Worm (Caenorhabditis elegans): Measurements from ENCODE around the gene T19D12.4.
"Not testable (repeated sequence)": the region's sequence is repeated elsewhere in the genome, so short reads cannot be mapped to it uniquely, and the experiment has no call there.

T19D12.4 gene

DNA sequence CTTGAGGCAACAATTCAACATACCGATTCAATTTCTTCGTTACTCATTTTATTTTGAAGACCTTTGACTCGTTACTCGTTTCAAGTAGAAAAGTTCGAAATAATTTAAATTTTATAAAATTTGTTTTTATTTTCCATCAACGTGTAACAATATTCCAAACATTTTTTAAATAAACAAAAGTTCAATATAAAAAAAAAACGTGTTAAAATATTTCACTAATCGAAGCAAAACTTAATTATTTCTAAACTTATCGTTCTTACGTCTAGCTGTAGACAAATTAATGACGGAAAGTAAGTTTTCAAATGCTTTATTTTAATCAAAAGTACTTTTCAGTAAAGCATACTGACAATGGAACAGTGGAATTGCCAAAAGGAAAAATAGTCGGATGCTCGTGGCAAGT lies 3.7 kb upstream of the T19D12.4 start, which contains the start of the genes F54H5.5 and F54H5.2:
Gene F54H5.5, minus strand, starts transcription at position 101 of the 400 bp plus-strand sequence.
Gene F54H5.2, plus strand, starts transcription at position 303 of the 400 bp plus-strand sequence.
- not testable (repeated sequence) for TF ChIP-seq drap-1 (GFP tag; optimal IDR thresholded peaks at IDR 0.05); unc-62 (GFP tag; optimal IDR thresholded peaks at IDR 0.05); hlh-1 (tag; optimal IDR thresholded peaks at IDR 0.05)

DNA sequence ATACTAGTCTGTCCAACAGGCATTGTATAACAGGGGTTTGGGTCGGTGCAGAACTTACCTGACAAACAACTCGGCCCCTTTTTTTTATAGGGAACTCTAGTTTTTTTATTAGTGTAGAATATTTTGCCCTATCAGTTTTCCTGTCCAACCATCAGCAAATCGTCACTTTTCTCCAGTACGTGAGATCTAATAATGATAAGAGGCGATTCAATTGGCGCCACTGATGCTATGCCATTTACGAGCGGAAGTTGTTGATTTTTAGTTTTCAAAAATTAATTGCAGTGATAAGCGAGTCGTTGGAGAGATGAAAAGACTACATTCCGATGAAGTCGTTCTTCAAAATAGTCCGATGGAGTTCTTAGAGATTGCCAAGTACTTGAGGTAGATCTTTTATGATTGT lies 2.5 kb upstream of the T19D12.4 start:
- TF ChIP-seq nhr-2 (tag; optimal IDR thresholded peaks at IDR 0.05), result no peak

DNA sequence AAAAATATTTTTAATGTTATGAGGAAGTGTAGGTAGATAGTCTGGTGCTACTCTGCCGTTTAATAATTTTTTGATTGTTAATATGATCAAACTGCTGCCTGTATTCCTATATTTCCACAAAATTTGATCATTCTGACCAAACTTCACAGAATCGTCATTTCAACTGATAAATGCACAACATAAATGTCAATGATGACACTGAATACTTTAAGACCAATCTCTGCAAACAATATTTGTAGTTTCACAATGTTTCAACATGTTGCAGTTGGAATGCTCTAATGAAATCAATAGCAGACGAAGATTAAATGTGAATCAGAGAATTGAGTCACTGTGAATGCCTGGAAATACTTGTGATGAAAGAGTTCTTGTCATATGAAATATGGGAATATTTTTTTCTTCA lies 1.1 kb upstream of the T19D12.4 start:
- TF ChIP-seq mep-1 (tag; optimal IDR thresholded peaks at IDR 0.05) (no peak), sptf-1 (tag; optimal IDR thresholded peaks at IDR 0.05) (no peak), unc-39 (tag; optimal IDR thresholded peaks at IDR 0.05) (no peak), lin-13 (tag; optimal IDR thresholded peaks at IDR 0.05) (no peak), ceh-83 (GFP tag; optimal IDR thresholded peaks at IDR 0.05) (no peak), ham-2 (GFP tag; optimal IDR thresholded peaks at IDR 0.05) (no peak), nhr-28 (tag; optimal IDR thresholded peaks at IDR 0.05) (no peak), ceh-43 (GFP tag; optimal IDR thresholded peaks at IDR 0.05) (no peak), ces-1 (GFP tag; optimal IDR thresholded peaks at IDR 0.05) (no peak), ztf-11 (tag; optimal IDR thresholded peaks at IDR 0.05) (no peak), nhr-76 (tag; optimal IDR thresholded peaks at IDR 0.05) (no peak), tbx-8 (GFP tag; optimal IDR thresholded peaks at IDR 0.05) (no peak), pha-4 (tag; optimal IDR thresholded peaks at IDR 0.05) (no peak), nhr-2 (tag; optimal IDR thresholded peaks at IDR 0.05) (no peak), unc-120 (tag; optimal IDR thresholded peaks at IDR 0.05; ENCODE audit: poor library complexity, severe bottlenecking) (no peak), cnd-1 (tag; optimal IDR thresholded peaks at IDR 0.05) (no peak), blmp-1 (tag; optimal IDR thresholded peaks at IDR 0.05) (no peak)

DNA sequence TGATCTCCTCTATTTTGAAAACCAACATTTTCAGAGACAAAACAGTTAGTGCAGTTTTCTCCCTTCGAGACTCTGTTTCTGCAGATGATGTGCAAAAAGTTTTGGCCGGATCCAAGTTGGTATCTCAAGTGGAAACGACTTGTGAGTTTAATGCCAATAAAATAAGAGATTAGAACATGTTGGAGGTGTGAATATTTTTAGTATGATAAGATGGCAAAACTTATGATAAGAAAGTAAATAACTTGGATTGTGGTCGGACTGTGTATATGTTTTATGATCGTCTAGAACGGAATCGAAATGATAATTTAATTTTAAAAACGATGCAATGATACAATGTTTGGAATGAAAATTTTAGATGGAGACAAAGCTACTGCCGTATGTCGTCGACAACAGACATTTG lies 1.1 kb downstream of the T19D12.4 start:
- TF ChIP-seq ceh-39 (tag; optimal IDR thresholded peaks at IDR 0.05), result no peak

DNA sequence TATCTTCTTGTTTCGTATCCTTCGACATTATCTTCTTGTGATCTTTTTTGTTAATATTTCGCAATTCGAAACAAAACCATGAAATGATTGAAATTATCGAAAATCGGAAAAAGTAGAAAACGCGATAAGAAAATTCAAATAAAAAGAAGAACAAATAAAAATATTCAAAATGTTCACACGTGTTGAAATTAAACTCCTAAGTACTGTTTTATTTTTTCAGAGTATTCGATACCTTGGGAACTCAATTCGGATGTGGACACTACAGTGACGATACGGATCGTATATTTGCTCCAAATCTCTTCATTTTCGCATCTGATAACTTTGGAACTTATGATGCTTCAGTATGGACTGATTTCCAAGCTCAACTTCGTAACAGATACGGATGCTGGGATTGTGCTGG lies 5.2 kb downstream of the T19D12.4 start, which contains the start of gene T19D12.5:
Gene T19D12.5, minus strand, starts transcription at position 101 of the 400 bp plus-strand sequence.
- no peak for TF ChIP-seq elt-1 (tag; optimal IDR thresholded peaks at IDR 0.05; ENCODE audit: borderline replicate concordance, insufficient read depth)
- TF ChIP-seq ceh-83 (GFP tag; optimal IDR thresholded peaks at IDR 0.05), result no peak
- no peak for TF ChIP-seq drap-1 (GFP tag; optimal IDR thresholded peaks at IDR 0.05)
- TF ChIP-seq sem-2 (GFP tag; optimal IDR thresholded peaks at IDR 0.05), result no peak
- TF ChIP-seq tbx-8 (GFP tag; optimal IDR thresholded peaks at IDR 0.05), result no peak
- TF ChIP-seq ztf-11 (tag; optimal IDR thresholded peaks at IDR 0.05), result no peak

DNA sequence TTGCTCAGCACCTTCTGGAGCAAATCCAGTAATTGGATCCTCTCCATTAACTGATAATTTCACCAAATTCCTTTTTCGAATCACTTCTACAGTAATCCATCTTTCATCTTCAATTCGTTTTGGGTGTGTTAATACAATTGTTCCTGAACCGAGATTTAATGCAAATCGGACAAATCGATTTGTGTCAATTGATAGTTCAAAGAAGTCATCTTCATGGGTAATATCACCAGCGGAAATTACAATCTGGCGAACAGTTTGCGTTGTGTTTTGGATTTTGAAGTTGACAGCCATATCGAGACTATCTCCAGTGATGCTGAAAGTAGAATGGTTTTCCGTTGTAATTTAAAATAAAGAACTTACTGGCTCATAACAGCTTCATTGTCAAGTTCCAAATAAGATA lies 6.9 kb downstream of the T19D12.4 start:
- TF ChIP-seq unc-39 (tag; optimal IDR thresholded peaks at IDR 0.05) (no peak), elt-3 (tag; optimal IDR thresholded peaks at IDR 0.05) (no peak), drap-1 (GFP tag; optimal IDR thresholded peaks at IDR 0.05) (no peak), nhr-28 (tag; optimal IDR thresholded peaks at IDR 0.05) (no peak), mab-5 (tag; optimal IDR thresholded peaks at IDR 0.05) (no peak), pha-4 (tag; optimal IDR thresholded peaks at IDR 0.05) (no peak), nhr-237 (tag; optimal IDR thresholded peaks at IDR 0.05) (no peak)

DNA sequence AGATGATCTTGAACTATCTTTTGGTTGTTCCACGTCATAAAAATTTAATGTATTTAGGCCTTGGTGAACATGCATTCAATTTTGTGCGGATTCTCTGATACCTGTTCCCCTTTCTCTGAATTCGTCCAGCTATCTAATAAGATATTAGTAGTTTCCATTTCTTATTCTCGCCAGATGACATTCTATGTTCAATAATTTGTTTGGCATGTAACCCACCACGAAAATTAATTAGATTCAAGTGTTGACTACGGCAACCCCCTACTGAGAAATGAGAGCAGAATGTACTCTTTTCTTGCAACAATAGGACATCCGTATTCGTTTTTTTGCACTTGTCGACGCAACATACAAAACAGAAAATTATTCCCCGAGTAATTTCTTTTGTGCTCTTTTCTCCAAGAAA lies 11.3 kb downstream of the T19D12.4 start:
- TF ChIP-seq nhr-2 (tag; optimal IDR thresholded peaks at IDR 0.05) (no peak), ces-1 (GFP tag; optimal IDR thresholded peaks at IDR 0.05) (peak; percentile 77), elt-3 (tag; optimal IDR thresholded peaks at IDR 0.05) (no peak), ceh-83 (GFP tag; optimal IDR thresholded peaks at IDR 0.05) (no peak)

DNA sequence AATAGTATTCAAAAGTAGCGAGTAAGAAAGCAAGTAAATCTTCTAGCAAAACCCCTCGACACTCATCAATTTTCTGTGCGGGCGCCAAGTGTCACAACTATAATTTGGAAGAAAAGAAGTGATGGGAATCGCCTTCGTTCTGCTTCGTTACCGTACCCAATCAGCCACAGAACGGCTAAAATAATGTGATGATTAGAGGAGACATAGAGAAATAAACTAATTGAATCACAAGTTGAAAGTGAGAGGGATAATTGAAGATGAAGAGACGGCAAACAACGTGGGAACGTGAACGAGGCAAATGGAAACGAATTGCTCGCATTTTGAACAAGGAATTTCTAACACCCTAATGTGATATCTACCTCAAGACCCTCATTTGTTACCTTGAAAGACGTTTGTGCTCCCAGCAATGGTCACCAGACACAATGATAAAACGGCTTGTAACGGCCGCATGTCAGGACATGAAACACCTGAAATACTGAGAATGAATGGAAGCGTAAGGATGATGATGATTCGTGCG lies 11.8 kb downstream of the T19D12.4 start, which contains the start of gene T19D12.6:
Gene T19D12.6, minus strand, starts transcription at position 467 of the 517 bp plus-strand sequence.
- TF ChIP-seq ces-1 (GFP tag; optimal IDR thresholded peaks at IDR 0.05) (peak; percentile 58), nhr-2 (tag; optimal IDR thresholded peaks at IDR 0.05) (no peak)
